Fruit fly (Drosophila melanogaster) whole organism, embryonic: ENCODE data around the gene org-1.

Experiments
- BEAF-32 ChIP-seq: fragments of 200-800 bp; sonication (Bioruptor generic); optimal IDR thresholded peaks from 3 replicates; lab custom pipeline; 2017; ENCODE audit warnings: missing biosample characterization, missing genetic modification characterization, mild to moderate bottlenecking, moderate library complexity, missing genetic modification reagents
- CG10147 ChIP-seq: fragments of 200-800 bp; sonication (Bioruptor generic); optimal IDR thresholded peaks from 2 replicates; lab custom pipeline; 2019; ENCODE audit warnings: missing biosample characterization, mild to moderate bottlenecking, missing genetic modification characterization, moderate library complexity
- CG10209 ChIP-seq: fragments of 200-800 bp; sonication (Bioruptor generic); optimal IDR thresholded peaks from 3 replicates; lab custom pipeline; 2017; ENCODE audit warnings: missing biosample characterization, mild to moderate bottlenecking, missing genetic modification characterization, missing genetic modification reagents
- CG11085 ChIP-seq: fragments of 200-800 bp; sonication (Bioruptor generic); IDR thresholded peaks from 2 replicates; pipeline ENCODE4 v1.3.6; 2022; ENCODE audit warnings: missing biosample characterization, missing genetic modification characterization
- CG11695 ChIP-seq: fragments of 200-800 bp; sonication (Bioruptor generic); IDR thresholded peaks from 3 replicates; pipeline ENCODE4 v1.3.6; 2022; ENCODE audit warnings: missing biosample characterization, missing genetic modification characterization
- CG13624 ChIP-seq: fragments of 200-800 bp; sonication (Bioruptor generic); optimal IDR thresholded peaks from 2 replicates; lab custom pipeline; 2016; ENCODE audit warnings: missing biosample characterization, missing genetic modification characterization
- CG14710 ChIP-seq: fragments of 200-800 bp; sonication (Bioruptor generic); optimal IDR thresholded peaks from 3 replicates; lab custom pipeline; 2019; ENCODE audit warnings: missing biosample characterization, mild to moderate bottlenecking, missing genetic modification characterization, moderate library complexity
- CG16779 ChIP-seq: fragments of 200-800 bp; sonication (Bioruptor generic); IDR thresholded peaks from 2 replicates; pipeline ENCODE4 v1.3.6; 2022; ENCODE audit warnings: missing biosample characterization, missing genetic modification characterization
- CG16813 ChIP-seq: fragments of 200-800 bp; sonication (Bioruptor generic); IDR thresholded peaks from 3 replicates; pipeline ENCODE4 v1.3.6; 2022; ENCODE audit warnings: missing biosample characterization, missing genetic modification characterization; ENCODE audit not compliant: partially characterized antibody
- CG17361 ChIP-seq: fragments of 200-800 bp; sonication (Bioruptor generic); IDR thresholded peaks from 3 replicates; pipeline ENCODE4 v1.3.6; 2022; ENCODE audit warnings: missing biosample characterization, missing genetic modification characterization
- CG2202 ChIP-seq: fragments of 200-800 bp; sonication (Bioruptor generic); optimal IDR thresholded peaks from 2 replicates; lab custom pipeline; 2018; ENCODE audit warnings: missing biosample characterization, mild to moderate bottlenecking, missing genetic modification characterization
- CG30431 ChIP-seq: fragments of 200-800 bp; sonication (Bioruptor generic); optimal IDR thresholded peaks from 2 replicates; lab custom pipeline; 2017; ENCODE audit warnings: missing biosample characterization, missing genetic modification characterization
- CG31365 ChIP-seq: fragments of 200-800 bp; sonication (Bioruptor generic); optimal IDR thresholded peaks from 2 replicates; lab custom pipeline; 2018; ENCODE audit warnings: missing biosample characterization, mild to moderate bottlenecking, missing genetic modification characterization
- CG8089 ChIP-seq: fragments of 200-800 bp; sonication (Bioruptor generic); optimal IDR thresholded peaks from 3 replicates; lab custom pipeline; 2016; ENCODE audit warnings: missing biosample characterization, missing genetic modification characterization
- CG8765 ChIP-seq: fragments of 200-800 bp; sonication (Bioruptor generic); IDR thresholded peaks from 2 replicates; pipeline ENCODE4 v1.3.6; 2022; ENCODE audit warnings: missing biosample characterization, missing genetic modification characterization
- CG8924 ChIP-seq: fragments of 200-800 bp; optimal IDR thresholded peaks from 3 replicates; lab custom pipeline; 2019; ENCODE audit warnings: missing biosample characterization, mild to moderate bottlenecking, missing genetic modification characterization, moderate library complexity
- CG9797 ChIP-seq: fragments of 200-800 bp; sonication (Bioruptor generic); optimal IDR thresholded peaks from 3 replicates; lab custom pipeline; 2018; ENCODE audit warnings: missing biosample characterization, mild to moderate bottlenecking, missing genetic modification characterization
- CG9817 ChIP-seq: fragments of 200-800 bp; sonication (Bioruptor generic); optimal IDR thresholded peaks from 2 replicates; lab custom pipeline; 2018; ENCODE audit warnings: missing biosample characterization, mild to moderate bottlenecking, missing genetic modification characterization, moderate library complexity
- Dll ChIP-seq: fragments of 200-800 bp; sonication (Bioruptor generic); IDR thresholded peaks from 4 replicates; pipeline ENCODE4 v1.3.6; 2022; ENCODE audit warnings: missing biosample characterization, missing genetic modification characterization; ENCODE audit not compliant: partially characterized antibody
- Doc3 ChIP-seq: fragments of 200-800 bp; sonication (Bioruptor generic); IDR thresholded peaks from 3 replicates; pipeline ENCODE4 v1.3.6; 2022; ENCODE audit warnings: missing biosample characterization, missing genetic modification characterization; ENCODE audit not compliant: partially characterized antibody
- Dp ChIP-seq: fragments of 200-800 bp; sonication (Bioruptor generic); optimal IDR thresholded peaks from 2 replicates; lab custom pipeline; 2018; ENCODE audit warnings: missing biosample characterization, mild to moderate bottlenecking, missing genetic modification characterization, moderate library complexity
- Dref ChIP-seq: fragments of 200-800 bp; sonication (Bioruptor generic); IDR thresholded peaks from 2 replicates; pipeline ENCODE4 v1.3.6; 2022; ENCODE audit warnings: missing biosample characterization, missing genetic modification characterization
- E2f1 ChIP-seq: fragments of 200-800 bp; sonication (Bioruptor generic); IDR thresholded peaks from 2 replicates; pipeline ENCODE4 v1.3.6; 2022; ENCODE audit warnings: missing biosample characterization, missing genetic modification characterization
- E2f2 ChIP-seq: fragments of 200-800 bp; sonication (Bioruptor generic); IDR thresholded peaks from 2 replicates; pipeline ENCODE4 v1.3.6; 2022; ENCODE audit warnings: missing biosample characterization, missing genetic modification characterization
- Ets65A ChIP-seq: fragments of 200-800 bp; sonication (Bioruptor generic); peaks from one replicate; lab custom pipeline; 2016; ENCODE audit warnings: missing biosample characterization, missing genetic modification characterization
- Fer3 ChIP-seq: fragments of 200-800 bp; sonication (Bioruptor generic); optimal IDR thresholded peaks from 2 replicates; lab custom pipeline; 2018; ENCODE audit warnings: missing biosample characterization, mild to moderate bottlenecking, missing genetic modification characterization, moderate library complexity
- Hmr ChIP-seq: fragments of 200-800 bp; sonication (Bioruptor generic); optimal IDR thresholded peaks from 3 replicates; lab custom pipeline; 2017; ENCODE audit warnings: mild to moderate bottlenecking, missing biosample characterization, missing genetic modification reagents, missing genetic modification characterization
- Oaz ChIP-seq: fragments of 200-800 bp; sonication (Bioruptor generic); IDR thresholded peaks from 2 replicates; pipeline ENCODE4 v1.3.6; 2022; ENCODE audit warnings: missing biosample characterization, missing genetic modification characterization
- Rx ChIP-seq: fragments of 200-800 bp; sonication (Bioruptor generic); IDR thresholded peaks from 2 replicates; pipeline ENCODE4 v1.3.6; 2022; ENCODE audit warnings: missing biosample characterization, missing genetic modification characterization
- Scr ChIP-seq: fragments of 200-800 bp; sonication (Bioruptor generic); IDR thresholded peaks from 2 replicates; pipeline ENCODE4 v1.3.6; 2022; ENCODE audit warnings: missing biosample characterization, missing genetic modification characterization; ENCODE audit not compliant: partially characterized antibody
- Stat92E ChIP-seq, 3 experiments: fragments of >200 bp in 2 of 3; fragments of 200-800 bp in 1 of 3; sonication (Bioruptor generic) in 1 of 3; optimal IDR thresholded peaks; 2 replicates each; lab custom pipeline; 2017 to 2019; ENCODE audit warnings: missing biosample characterization in 3 of 3, missing genetic modification characterization in 3 of 3, mild to moderate bottlenecking in 1 of 3, moderate library complexity in 1 of 3
- TFAM ChIP-seq: fragments of 200-800 bp; sonication (Bioruptor generic); optimal IDR thresholded peaks from 2 replicates; lab custom pipeline; 2017; ENCODE audit warnings: missing biosample characterization, missing genetic modification characterization, inconsistent platforms
- dmrt11E ChIP-seq: fragments of 200-800 bp; sonication (Bioruptor generic); optimal IDR thresholded peaks from 3 replicates; lab custom pipeline; 2018; ENCODE audit warnings: missing biosample characterization, mild to moderate bottlenecking, missing genetic modification characterization, moderate library complexity
- dmrt99B ChIP-seq: fragments of 200-800 bp; sonication (Bioruptor generic); optimal IDR thresholded peaks from 2 replicates; lab custom pipeline; 2018; ENCODE audit warnings: missing biosample characterization, mild to moderate bottlenecking, missing genetic modification characterization, moderate library complexity
- esg ChIP-seq: fragments of 200-800 bp; sonication (Bioruptor generic); conservative IDR thresholded peaks from 2 replicates; pipeline ENCODE4 v1.3.6; 2022; ENCODE audit warnings: missing biosample characterization, missing genetic modification characterization
- fd102C ChIP-seq: fragments of 200-800 bp; sonication (Bioruptor generic); optimal IDR thresholded peaks from 2 replicates; lab custom pipeline; 2018; ENCODE audit warnings: missing biosample characterization, mild to moderate bottlenecking, missing genetic modification characterization, moderate library complexity
- gce ChIP-seq: fragments of 200-800 bp; sonication (Bioruptor generic); IDR thresholded peaks from 3 replicates; pipeline ENCODE4 v1.3.6; 2022; ENCODE audit warnings: missing biosample characterization, missing genetic modification characterization
- hb ChIP-seq: fragments of 200-800 bp; sonication (Bioruptor generic); IDR thresholded peaks from 3 replicates; pipeline ENCODE4 v1.3.6; 2022; ENCODE audit warnings: missing biosample characterization, missing genetic modification characterization; ENCODE audit not compliant: partially characterized antibody
- hbn ChIP-seq: fragments of 200-800 bp; sonication (Bioruptor generic); IDR thresholded peaks from 2 replicates; pipeline ENCODE4 v1.3.6; 2022; ENCODE audit warnings: missing biosample characterization, missing genetic modification characterization; ENCODE audit not compliant: partially characterized antibody
- her ChIP-seq: fragments of 200-800 bp; sonication (Bioruptor generic); optimal IDR thresholded peaks from 2 replicates; lab custom pipeline; 2016; ENCODE audit warnings: missing biosample characterization, missing genetic modification characterization
- hkb ChIP-seq, 2 experiments: fragments of 200-800 bp in 1 of 2; fragments of >200 bp in 1 of 2; sonication (Bioruptor generic) in 1 of 2; IDR thresholded peaks in 1 of 2; optimal IDR thresholded peaks in 1 of 2; 2 replicates each; pipeline versions ENCODE4 v1.3.6 to Lab custom; 2017 to 2022; ENCODE audit warnings: missing biosample characterization in 1 of 2, missing genetic modification characterization in 1 of 2
- nau ChIP-seq: fragments of 200-800 bp; sonication (Bioruptor generic); optimal IDR thresholded peaks from 3 replicates; lab custom pipeline; 2017; ENCODE audit warnings: missing biosample characterization, mild to moderate bottlenecking, missing genetic modification characterization, missing genetic modification reagents
- phol ChIP-seq: fragments of 200-800 bp; sonication (Bioruptor generic); optimal IDR thresholded peaks from 3 replicates; lab custom pipeline; 2018; ENCODE audit warnings: missing biosample characterization, mild to moderate bottlenecking, missing genetic modification characterization, moderate library complexity
- psq ChIP-seq: fragments of 200-800 bp; sonication (Bioruptor generic); optimal IDR thresholded peaks from 2 replicates; lab custom pipeline; 2017; ENCODE audit warnings: missing biosample characterization, missing genetic modification characterization
- sens ChIP-seq: fragments of 200-800 bp; sonication (Bioruptor generic); peaks from one replicate; lab custom pipeline; 2016; ENCODE audit warnings: missing biosample characterization, missing genetic modification characterization
- slp2 ChIP-seq: fragments of 200-800 bp; sonication (Bioruptor generic); optimal IDR thresholded peaks from 2 replicates; lab custom pipeline; 2016; ENCODE audit warnings: missing biosample characterization, missing genetic modification characterization
- z ChIP-seq: fragments of 200-800 bp; sonication (Bioruptor generic); IDR thresholded peaks from 3 replicates; pipeline ENCODE4 v1.3.6; 2022; ENCODE audit warnings: missing biosample characterization, missing genetic modification characterization

Gene org-1

dm6 chrX:8444279-8444678 is 10.6 kb downstream of the org-1 start (continued):
- peak; percentile 25 for TF ChIP-seq CG30431 (GFP tag; lab: Kevin White, UChicago)
- TF ChIP-seq CG8765 (GFP tag; lab: Robert Waterston, UW): peak; percentile 68
- TF ChIP-seq dmrt11E (tag; lab: Kevin White, UChicago): peak; percentile 27
- peak; percentile 6; the same call in 1 of the 2 replicates for TF ChIP-seq Rx (GFP tag; lab: Robert Waterston, UW)
- TF ChIP-seq Ets65A (GFP tag; lab: Kevin White, UChicago): peak; percentile 18
- TF ChIP-seq fd102C (GFP tag; lab: Kevin White, UChicago): peak; percentile 63
- TF ChIP-seq CG11085: no peak
- TF ChIP-seq, all 482 proteins: peak for 14

dm6 chrX:8442912-8443311 is 12.0 kb downstream of the org-1 start:
- TF ChIP-seq BEAF-32: peak; percentile 8
- TF ChIP-seq CG10147: no peak
- TF ChIP-seq phol (tag; lab: Kevin White, UChicago): peak; percentile 14
- TF ChIP-seq z (GFP tag; lab: Robert Waterston, UW): no peak
- TF ChIP-seq Dref (GFP tag; lab: Robert Waterston, UW): peak; percentile 39; the same call in 1 of the 2 replicates
- no peak for TF ChIP-seq psq
- 0 out of 4 replicates have a peak, but pooled peaks have one; percentile 37 for TF ChIP-seq Dll
- peak; percentile 70 for TF ChIP-seq Dp
- TF ChIP-seq E2f2 (GFP tag; lab: Robert Waterston, UW): peak; percentile 86

- TF ChIP-seq CG17361 (GFP tag; lab: Robert Waterston, UW) (no peak), CG9817 (tag; lab: Kevin White, UChicago) (no peak), hkb (optimal IDR thresholded peaks at IDR 0.05; lab: Kevin White, UChicago) (peak; percentile 21), hkb (GFP tag; IDR thresholded peaks at IDR 0.05; lab: Robert Waterston, UW) (no peak), CG16779 (GFP tag; lab: Robert Waterston, UW) (no peak), sens (GFP tag; lab: Kevin White, UChicago) (peak; percentile 21), CG31365 (tag; lab: Kevin White, UChicago) (no peak), CG10209 (no peak), CG14710 (peak; percentile 95), Dref (GFP tag; lab: Robert Waterston, UW) (peak; percentile 65), CG8924 (tag; lab: Kevin White, UChicago) (peak; percentile 55), Hmr (GFP tag; lab: Kevin White, UChicago) (no peak), CG16813 (GFP tag; lab: Robert Waterston, UW) (no peak), E2f1 (GFP tag; lab: Robert Waterston, UW) (0 out of 2 replicates have a peak, but pooled peaks have one; percentile 16), her (no peak), Scr (no peak), TFAM (GFP tag; lab: Kevin White, UChicago) (no peak), CG9797 (peak; percentile 25), Dp (peak; percentile 82), Doc3 (GFP tag; lab: Robert Waterston, UW) (no peak), dmrt99B (tag; lab: Kevin White, UChicago) (no peak), nau (GFP tag; lab: Kevin White, UChicago) (no peak), hbn (GFP tag; lab: Robert Waterston, UW) (no peak), esg (GFP tag; lab: Robert Waterston, UW) (no peak), Oaz (GFP tag; lab: Robert Waterston, UW) (no peak), CG11695 (GFP tag; lab: Robert Waterston, UW) (no peak), E2f2 (GFP tag; lab: Robert Waterston, UW) (peak; percentile 85), CG2202 (tag; lab: Kevin White, UChicago) (no peak), slp2 (GFP tag; lab: Kevin White, UChicago) (no peak), CG8089 (GFP tag; lab: Kevin White, UChicago) (no peak), hb (GFP tag; lab: Robert Waterston, UW) (no peak), CG13624 (GFP tag; lab: Kevin White, UChicago) (no peak), Fer3 (tag; lab: Kevin White, UChicago) (no peak), Stat92E (GFP tag; optimal IDR thresholded peaks at IDR 0.05; lab: Kevin White, UChicago) (peak in 1 of 3 experiments; percentile 3), gce (GFP tag; lab: Robert Waterston, UW) (no peak)
These were observed 12.7 kb downstream of the org-1 start, which contains the start of gene CG12123 for dm6 chrX:8442161-8442560. CG12123 (minus strand) TSS chrX:8442348.
